Worm (Caenorhabditis elegans): ENCODE data around the gene C44C10.3.

ce11 chrX:11737053-11737452, 34.7 kb downstream of the C44C10.3 start, which contains the start of gene D1053.3:
- no peak for TF ChIP-seq nhr-76 (tag; optimal IDR thresholded peaks at IDR 0.05)
- no peak for TF ChIP-seq snpc-4 (tag; optimal IDR thresholded peaks at IDR 0.05)
- no peak for TF ChIP-seq mab-5 (tag; optimal IDR thresholded peaks at IDR 0.05)
- no peak for TF ChIP-seq nhr-28 (tag; optimal IDR thresholded peaks at IDR 0.05)
- no peak for TF ChIP-seq nhr-12 (tag; optimal IDR thresholded peaks at IDR 0.05)
- no peak for TF ChIP-seq lin-13 (tag; optimal IDR thresholded peaks at IDR 0.05)
- no peak for TF ChIP-seq ceh-83 (GFP tag; optimal IDR thresholded peaks at IDR 0.05)
- TF ChIP-seq pha-4 (tag; optimal IDR thresholded peaks at IDR 0.05) = no peak
- no peak for TF ChIP-seq ces-1 (GFP tag; optimal IDR thresholded peaks at IDR 0.05)
- no peak for TF ChIP-seq unc-62 (GFP tag; optimal IDR thresholded peaks at IDR 0.05)
- no peak for TF ChIP-seq elt-1 (tag; optimal IDR thresholded peaks at IDR 0.05; ENCODE audit: borderline replicate concordance, insufficient read depth)
- TF ChIP-seq mep-1 (tag; optimal IDR thresholded peaks at IDR 0.05) = no peak
- TF ChIP-seq blmp-1 (tag; optimal IDR thresholded peaks at IDR 0.05) = no peak
- no peak for TF ChIP-seq cnd-1 (tag; optimal IDR thresholded peaks at IDR 0.05)
